Worm (Caenorhabditis elegans): ENCODE results near the gene C49C3.11.

C49C3.11 gene

DNA sequence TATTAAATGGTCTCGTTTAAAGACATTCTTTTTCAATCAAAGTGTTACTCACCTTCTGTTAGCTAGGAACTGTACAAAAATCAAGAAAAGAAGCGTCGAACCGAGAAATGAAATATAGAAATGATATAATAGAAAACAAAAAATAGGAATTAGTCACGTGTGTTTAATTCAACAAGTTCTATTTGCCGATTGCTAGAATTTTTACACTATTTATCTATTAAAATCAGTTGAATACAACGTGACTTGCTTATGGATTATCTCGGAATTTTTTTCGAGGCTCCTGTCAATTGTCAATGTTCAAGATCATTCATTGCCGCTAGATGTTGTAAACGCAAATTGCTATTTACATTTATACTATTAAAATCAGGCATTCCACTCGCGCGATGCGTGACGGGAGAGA is 23.7 kb downstream of the C49C3.11 start, which contains the start of gene zipt-17:
Gene zipt-17, minus strand, starts transcription at position 101 of the 400 bp plus-strand sequence.
- no peak for TF ChIP-seq pqm-1 (tag; optimal IDR thresholded peaks at IDR 0.05)
- no peak for TF ChIP-seq php-3 (GFP tag; IDR thresholded peaks at IDR 0.05)
- TF ChIP-seq nhr-6 (tag; optimal IDR thresholded peaks at IDR 0.05), result no peak
- TF ChIP-seq ZK337.2 (GFP tag; IDR thresholded peaks at IDR 0.05), result no peak
- TF ChIP-seq zip-11 (GFP tag; IDR thresholded peaks at IDR 0.05), result no peak
- no peak for TF ChIP-seq ceh-28 (tag; optimal IDR thresholded peaks at IDR 0.05)
- no peak for TF ChIP-seq lin-38 (GFP tag; IDR thresholded peaks at IDR 0.05)
- TF ChIP-seq unc-62 (GFP tag; optimal IDR thresholded peaks at IDR 0.05 in 1 of 2), result no peak
- TF ChIP-seq unc-62 (tag; optimal IDR thresholded peaks at IDR 0.05), result no peak
- no peak for TF ChIP-seq lin-29 (GFP tag; IDR thresholded peaks at IDR 0.05)
- TF ChIP-seq snpc-1.2 (GFP tag; IDR thresholded peaks at IDR 0.05), result no peak
- no peak for TF ChIP-seq egl-43 (GFP tag; IDR thresholded peaks at IDR 0.05)
- TF ChIP-seq madf-9 (GFP tag; conservative IDR thresholded peaks at IDR 0.05), result no peak
- TF ChIP-seq daf-19 (GFP tag; conservative IDR thresholded peaks at IDR 0.05), result no peak
- TF ChIP-seq mep-1 (tag; optimal IDR thresholded peaks at IDR 0.05), result no peak
- TF ChIP-seq nhr-42 (GFP tag; IDR thresholded peaks at IDR 0.05), result no peak
- TF ChIP-seq Y105C5A.15 (GFP tag; IDR thresholded peaks at IDR 0.05), result no peak
- no peak for TF ChIP-seq lir-3 (tag; optimal IDR thresholded peaks at IDR 0.05)
- no peak for TF ChIP-seq lim-7 (GFP tag; IDR thresholded peaks at IDR 0.05)
- no peak for TF ChIP-seq fkh-10 (GFP tag; optimal IDR thresholded peaks at IDR 0.05)
- TF ChIP-seq mdl-1 (tag; optimal IDR thresholded peaks at IDR 0.05), result no peak

- TF ChIP-seq daf-12 (tag; optimal IDR thresholded peaks at IDR 0.05), result no peak
- TF ChIP-seq madf-5 (GFP tag; IDR thresholded peaks at IDR 0.05), result no peak
- TF ChIP-seq spr-1 (tag; optimal IDR thresholded peaks at IDR 0.05), result no peak
- no peak for TF ChIP-seq dve-1 (tag; optimal IDR thresholded peaks at IDR 0.05; ENCODE audit: insufficient read depth)
- no peak for TF ChIP-seq daf-16 (GFP tag; optimal IDR thresholded peaks at IDR 0.05)
- no peak for TF ChIP-seq daf-16 (tag; optimal IDR thresholded peaks at IDR 0.05)
- no peak for TF ChIP-seq php-3 (GFP tag; IDR thresholded peaks at IDR 0.05)
- no peak for TF ChIP-seq pqm-1 (tag; optimal IDR thresholded peaks at IDR 0.05)
- TF ChIP-seq lin-38 (GFP tag; IDR thresholded peaks at IDR 0.05), result no peak
- TF ChIP-seq pha-4 (GFP tag; IDR thresholded peaks at IDR 0.05), result no peak
- no peak for TF ChIP-seq pha-4 (tag; optimal IDR thresholded peaks at IDR 0.05)
- no peak for TF ChIP-seq F49E8.2 (tag; optimal IDR thresholded peaks at IDR 0.05; ENCODE audit: borderline replicate concordance)
- no peak for TF ChIP-seq mxl-3 (GFP tag; optimal IDR thresholded peaks at IDR 0.05)
- TF ChIP-seq rbr-2 (tag; optimal IDR thresholded peaks at IDR 0.05), result no peak
Measured at ce11 chrIV:17368292-17368691, 24.7 kb downstream of the C49C3.11 start, which contains the start of gene trh-1. trh-1 (plus strand) TSS chrIV:17368592.

ce11 chrIV:17371469-17371868 is 27.9 kb downstream of the C49C3.11 start, which contains the start of gene C30H6.5:
C30H6.5 (plus strand) TSS chrIV:17371769.
- TF ChIP-seq ztf-7 (tag; optimal IDR thresholded peaks at IDR 0.05) (no peak), arid-1 (GFP tag; conservative IDR thresholded peaks at IDR 0.05) (no peak), ces-1 (GFP tag; optimal IDR thresholded peaks at IDR 0.05) (no peak), ceh-82 (tag; optimal IDR thresholded peaks at IDR 0.05) (no peak), Y5F2A.4 (GFP tag; optimal IDR thresholded peaks at IDR 0.05) (no peak), dve-1 (tag; optimal IDR thresholded peaks at IDR 0.05; ENCODE audit: insufficient read depth) (no peak), aha-1 (tag) (no peak), F26F4.8 (GFP tag; conservative IDR thresholded peaks at IDR 0.05) (no peak), saeg-2 (GFP tag; IDR thresholded peaks at IDR 0.05) (no peak), lin-1 (GFP tag; IDR thresholded peaks at IDR 0.05) (no peak), madf-5 (GFP tag; IDR thresholded peaks at IDR 0.05) (no peak), ceh-62 (tag; optimal IDR thresholded peaks at IDR 0.05) (no peak), F37D6.2 (tag; optimal IDR thresholded peaks at IDR 0.05) (no peak), R02D3.7 (tag; optimal IDR thresholded peaks at IDR 0.05) (no peak)
